Worm (Caenorhabditis elegans) whole organism, L4 larva: ENCODE results near the gene seu-1.
A peak's percentile ranks its signal among the peaks of the same experiment; 100 is the strongest.

Source experiments
- F10B5.3 ChIP-seq: sonication (generic microtip); optimal IDR thresholded peaks from 2 replicates; lab custom pipeline; 2016; ENCODE audit warnings: mild to moderate bottlenecking, missing genetic modification characterization, missing compliant biosample characterization
- Y5F2A.4 ChIP-seq: fragments of 200-800 bp; sonication (Bioruptor generic); optimal IDR thresholded peaks from 2 replicates; lab custom pipeline; 2018; ENCODE audit warnings: mild to moderate bottlenecking, missing genetic modification characterization, missing compliant biosample characterization
- ama-1 ChIP-seq: fragments of 150-350 bp; optimal IDR thresholded peaks from 2 replicates; lab custom pipeline; 2014; ENCODE audit warnings: inconsistent platforms, mixed read lengths
- attf-4 ChIP-seq: sonication (generic microtip); optimal IDR thresholded peaks from 3 replicates; lab custom pipeline; 2017; ENCODE audit warnings: missing biosample characterization, missing genetic modification characterization
- ces-1 ChIP-seq: fragments of 150-350 bp; sonication (generic microtip); optimal IDR thresholded peaks from 4 replicates; lab custom pipeline; 2014; ENCODE audit warnings: missing biosample characterization, missing genetic modification reagents, missing genetic modification characterization
- egl-27 ChIP-seq: sonication (generic microtip); optimal IDR thresholded peaks from 3 replicates; lab custom pipeline; 2017; ENCODE audit warnings: missing biosample characterization, missing genetic modification reagents, missing genetic modification characterization
- lin-15B ChIP-seq: fragments of 150-350 bp; sonication (generic microtip); optimal IDR thresholded peaks from 3 replicates; lab custom pipeline; 2014; ENCODE audit warnings: missing biosample characterization, missing genetic modification characterization
- pha-4 ChIP-seq, 2 experiments: fragments of 150-350 bp in 1 of 2; fragments of 200-800 bp in 1 of 2; sonication (Bioruptor generic) in 1 of 2; IDR thresholded peaks in 1 of 2; optimal IDR thresholded peaks in 1 of 2; 2 replicates each; pipeline versions ENCODE4 v1.3.6 to Lab custom; 2014 to 2022; ENCODE audit warnings: missing genetic modification characterization in 2 of 2, missing genetic modification reagents in 2 of 2, missing biosample characterization in 1 of 2, missing compliant biosample characterization in 1 of 2
- snpc-4 ChIP-seq: fragments of 150-350 bp; optimal IDR thresholded peaks from 2 replicates; lab custom pipeline; 2014; ENCODE audit warnings: missing biosample characterization, missing genetic modification characterization

- TF ChIP-seq egl-27 = no peak
- no peak for TF ChIP-seq ama-1 (lab: Kevin White, UChicago)
- TF ChIP-seq F10B5.3 (tag; lab: Kevin White, UChicago) = no peak
- no peak for TF ChIP-seq ces-1 (GFP tag; lab: Kevin White, UChicago)
- no peak for TF ChIP-seq Y5F2A.4 (GFP tag; lab: Kevin White, UChicago)
- TF ChIP-seq snpc-4 (tag; lab: Kevin White, UChicago) = no peak
- no peak for TF ChIP-seq pha-4 (GFP tag; IDR thresholded peaks at IDR 0.05; lab: Robert Waterston, UW)
- peak; percentile 24 for TF ChIP-seq pha-4 (tag; optimal IDR thresholded peaks at IDR 0.05; lab: Kevin White, UChicago)
- no peak for TF ChIP-seq attf-4
- no peak for TF ChIP-seq lin-15B (tag; lab: Kevin White, UChicago)
Observed at ce11 chrIV:6335908-6336307, 6.5 kb downstream of the seu-1 start, which contains the start of gene mif-4.
